Worm (Caenorhabditis elegans) whole organism, L3 larva: ENCODE results near the gene F13H8.3.

ENCODE experiments used
- egl-27 ChIP-seq: sonication (generic microtip); optimal IDR thresholded peaks from 4 replicates; lab custom pipeline; 2017; ENCODE audit warnings: missing biosample characterization, missing genetic modification reagents, missing genetic modification characterization
- lin-39 ChIP-seq: fragments of 150-350 bp; optimal IDR thresholded peaks from 2 replicates; lab custom pipeline; 2018; ENCODE audit warnings: missing biosample characterization, missing genetic modification reagents, missing genetic modification characterization
- mdl-1 ChIP-seq: fragments of 150-350 bp; optimal IDR thresholded peaks from 2 replicates; lab custom pipeline; 2014; ENCODE audit warnings: missing biosample characterization, missing genetic modification characterization
- sea-2 ChIP-seq: fragments of 150-350 bp; sonication (generic microtip); optimal IDR thresholded peaks from 4 replicates; lab custom pipeline; 2014; ENCODE audit warnings: missing biosample characterization, missing genetic modification reagents, missing genetic modification characterization

- TF ChIP-seq mdl-1 (tag; lab: Kevin White, UChicago): no peak
- TF ChIP-seq sea-2 (GFP tag; lab: Kevin White, UChicago): no peak
- no peak for TF ChIP-seq lin-39 (tag; lab: Kevin White, UChicago)
- TF ChIP-seq egl-27 (tag; lab: Kevin White, UChicago): no peak
These were observed 45.4 kb downstream of the F13H8.3 start, which contains the start of gene glb-10 for ce11 chrII:6309198-6309597.
